Worm (Caenorhabditis elegans) whole organism, young adult: ENCODE results near the gene srab-6.

Source experiments
- C06A6.2 ChIP-seq: fragments of 200-800 bp; sonication (Bioruptor generic); conservative IDR thresholded peaks from 2 replicates; pipeline ENCODE4 v1.3.6; 2022; ENCODE audit warnings: missing genetic modification characterization, missing compliant biosample characterization
- F23B12.7 ChIP-seq: sonication (generic microtip); optimal IDR thresholded peaks from 2 replicates; lab custom pipeline; 2017; ENCODE audit warnings: missing genetic modification characterization, mild to moderate bottlenecking, missing compliant biosample characterization, antibody characterized with exemption, moderate library complexity; ENCODE audit not compliant: insufficient read depth
- F49E8.2 ChIP-seq: sonication (generic microtip); optimal IDR thresholded peaks from 3 replicates; lab custom pipeline; 2017; ENCODE audit warnings: missing genetic modification characterization, mild to moderate bottlenecking, missing compliant biosample characterization, antibody characterized with exemption, moderate library complexity; ENCODE audit not compliant: insufficient read depth
- F57C9.4 ChIP-seq: sonication (generic microtip); optimal IDR thresholded peaks from 2 replicates; lab custom pipeline; 2017; ENCODE audit warnings: mild to moderate bottlenecking, missing genetic modification characterization, missing compliant biosample characterization
- K12H6.12 ChIP-seq: fragments of 200-800 bp; sonication (Bioruptor generic); optimal IDR thresholded peaks from 2 replicates; lab custom pipeline; 2018; ENCODE audit warnings: mild to moderate bottlenecking, missing genetic modification characterization, missing compliant biosample characterization
- Y67H2A.10 ChIP-seq: fragments of 200-800 bp; sonication (Bioruptor generic); conservative IDR thresholded peaks from 2 replicates; pipeline ENCODE4 v1.3.6; 2022; ENCODE audit warnings: missing genetic modification reagents, missing genetic modification characterization, missing compliant biosample characterization
- Y79H2A.3 ChIP-seq: fragments of 200-800 bp; sonication (Bioruptor generic); conservative IDR thresholded peaks from 2 replicates; pipeline ENCODE4 v1.3.6; 2022; ENCODE audit warnings: missing genetic modification reagents, missing genetic modification characterization, missing compliant biosample characterization
- Y95B8A.8 ChIP-seq: fragments of 200-800 bp; sonication (Bioruptor generic); IDR thresholded peaks from 2 replicates; pipeline ENCODE4 v1.3.6; 2022; ENCODE audit warnings: missing genetic modification reagents, missing genetic modification characterization, missing compliant biosample characterization
- attf-6 ChIP-seq: fragments of 200-800 bp; sonication (Bioruptor generic); IDR thresholded peaks from 2 replicates; pipeline ENCODE4 v1.3.6; 2022; ENCODE audit warnings: missing genetic modification reagents, missing genetic modification characterization, missing compliant biosample characterization
- bed-1 ChIP-seq: fragments of 200-800 bp; sonication (Bioruptor generic); IDR thresholded peaks from 2 replicates; pipeline ENCODE4 v1.3.6; 2022; ENCODE audit warnings: missing genetic modification reagents, missing genetic modification characterization, missing compliant biosample characterization
- cebp-1 ChIP-seq, 2 experiments: fragments of 200-800 bp in 1 of 2; sonication (Bioruptor generic) in 1 of 2; sonication (generic microtip) in 1 of 2; IDR thresholded peaks in 1 of 2; optimal IDR thresholded peaks in 1 of 2; 2 replicates each; pipeline versions ENCODE4 v1.3.6 to Lab custom; 2017 to 2022; ENCODE audit warnings: missing compliant biosample characterization in 2 of 2, missing genetic modification characterization in 2 of 2, mild to moderate bottlenecking in 1 of 2, missing genetic modification reagents in 1 of 2, moderate library complexity in 1 of 2
- ceh-58 ChIP-seq: fragments of 200-800 bp; sonication (Bioruptor generic); IDR thresholded peaks from 2 replicates; pipeline ENCODE4 v1.3.6; 2022; ENCODE audit warnings: missing genetic modification characterization, missing compliant biosample characterization
- ceh-79 ChIP-seq: sonication (generic microtip); optimal IDR thresholded peaks from 2 replicates; lab custom pipeline; 2017; ENCODE audit warnings: mild to moderate bottlenecking, missing genetic modification characterization, missing compliant biosample characterization
- chd-7 ChIP-seq: sonication (generic microtip); optimal IDR thresholded peaks from 2 replicates; lab custom pipeline; 2016; ENCODE audit warnings: mild to moderate bottlenecking, missing genetic modification characterization, moderate library complexity, missing compliant biosample characterization
- efl-1 ChIP-seq: fragments of 150-350 bp; optimal IDR thresholded peaks from 2 replicates; lab custom pipeline; 2014; ENCODE audit warnings: missing biosample characterization, missing genetic modification reagents, missing genetic modification characterization
- egrh-3 ChIP-seq: fragments of 200-800 bp; sonication (Bioruptor generic); IDR thresholded peaks from 2 replicates; pipeline ENCODE4 v1.3.6; 2022; ENCODE audit warnings: missing genetic modification reagents, missing genetic modification characterization, missing compliant biosample characterization
- ekl-4 ChIP-seq: fragments of 200-800 bp; sonication (Bioruptor generic); IDR thresholded peaks from 2 replicates; pipeline ENCODE4 v1.3.6; 2022; ENCODE audit warnings: missing genetic modification reagents, missing genetic modification characterization, missing compliant biosample characterization
- ets-4 ChIP-seq: fragments of 200-800 bp; sonication (Bioruptor generic); optimal IDR thresholded peaks from 2 replicates; lab custom pipeline; 2018; ENCODE audit warnings: mild to moderate bottlenecking, missing genetic modification characterization, missing compliant biosample characterization
- him-1 ChIP-seq: sonication (generic microtip); optimal IDR thresholded peaks from 2 replicates; lab custom pipeline; 2016; ENCODE audit warnings: missing genotype, missing genetic modification reagents, missing genetic modification characterization, missing compliant biosample characterization
- hmg-1.2 ChIP-seq: fragments of 200-800 bp; sonication (Bioruptor generic); IDR thresholded peaks from 2 replicates; pipeline ENCODE4 v1.3.6; 2022; ENCODE audit warnings: missing genetic modification reagents, missing genetic modification characterization, missing compliant biosample characterization
- lag-1 ChIP-seq: fragments of 200-800 bp; sonication (Bioruptor generic); IDR thresholded peaks from 2 replicates; pipeline ENCODE4 v1.3.6; 2022; ENCODE audit warnings: missing genetic modification reagents, missing genetic modification characterization, missing compliant biosample characterization
- let-526 ChIP-seq: fragments of 200-800 bp; sonication (Bioruptor generic); IDR thresholded peaks from 2 replicates; pipeline ENCODE4 v1.3.6; 2022; ENCODE audit warnings: missing genetic modification reagents, missing genetic modification characterization, missing compliant biosample characterization
- madf-10 ChIP-seq: sonication (generic microtip); optimal IDR thresholded peaks from 2 replicates; lab custom pipeline; 2016; ENCODE audit warnings: mild to moderate bottlenecking, missing genetic modification characterization, missing compliant biosample characterization
- mes-4 ChIP-seq: sonication (generic microtip); optimal IDR thresholded peaks from 2 replicates; lab custom pipeline; 2016; ENCODE audit warnings: missing genotype, missing genetic modification characterization, missing compliant biosample characterization
- sdz-38 ChIP-seq: sonication (generic microtip); optimal IDR thresholded peaks from 2 replicates; lab custom pipeline; 2016; ENCODE audit warnings: missing genotype, missing genetic modification characterization, missing compliant biosample characterization
- snpc-4 ChIP-seq, 5 experiments: fragments of 150-350 bp in 1 of 5; sonication (generic microtip) in 4 of 5; optimal IDR thresholded peaks; 2 replicates each; lab custom pipeline; 2014 to 2018; ENCODE audit warnings: missing genetic modification characterization in 5 of 5, missing biosample characterization in 3 of 5, antibody characterized with exemption in 2 of 5, mild to moderate bottlenecking in 2 of 5, missing compliant biosample characterization in 2 of 5, missing genotype in 2 of 5, moderate library complexity in 2 of 5, missing genetic modification reagents in 1 of 5
- somi-1 ChIP-seq: fragments of 200-800 bp; sonication (Bioruptor generic); optimal IDR thresholded peaks from 2 replicates; lab custom pipeline; 2018; ENCODE audit warnings: mild to moderate bottlenecking, missing genetic modification characterization, missing compliant biosample characterization
- unc-130 ChIP-seq: sonication (generic microtip); optimal IDR thresholded peaks from 2 replicates; lab custom pipeline; 2016; ENCODE audit warnings: missing genetic modification reagents, missing genetic modification characterization, missing compliant biosample characterization
- xnd-1 ChIP-seq: sonication (generic microtip); optimal IDR thresholded peaks from 2 replicates; lab custom pipeline; 2016; ENCODE audit warnings: missing genotype, missing genetic modification reagents, missing genetic modification characterization, missing compliant biosample characterization
- zfh-2 ChIP-seq: fragments of 200-800 bp; sonication (Bioruptor generic); conservative IDR thresholded peaks from 2 replicates; pipeline ENCODE4 v1.3.6; 2022; ENCODE audit warnings: missing genetic modification reagents, missing genetic modification characterization, missing compliant biosample characterization
- zim-3 ChIP-seq: sonication (generic microtip); optimal IDR thresholded peaks from 2 replicates; lab custom pipeline; 2017; ENCODE audit warnings: mild to moderate bottlenecking, missing genetic modification characterization, moderate library complexity, missing compliant biosample characterization
- ztf-28 ChIP-seq: fragments of 200-800 bp; sonication (Bioruptor generic); IDR thresholded peaks from 2 replicates; pipeline ENCODE4 v1.3.6; 2022; ENCODE audit warnings: missing genetic modification reagents, missing genetic modification characterization, missing compliant biosample characterization
- ztf-3 ChIP-seq: fragments of 200-800 bp; sonication (Bioruptor generic); optimal IDR thresholded peaks from 2 replicates; lab custom pipeline; 2018; ENCODE audit warnings: mild to moderate bottlenecking, missing genetic modification characterization, missing compliant biosample characterization

The srab-6 gene

ce11 chrV:3149910-3150428, 1.8 kb downstream of the srab-6 start:
- TF ChIP-seq snpc-4 (GFP tag; optimal IDR thresholded peaks at IDR 0.05; lab: Kevin White, UChicago) = no peak
- TF ChIP-seq snpc-4 (tag; optimal IDR thresholded peaks at IDR 0.05; lab: Kevin White, UChicago) = peak in 2 of 4 experiments; percentile 58 to 86
- no peak for TF ChIP-seq him-1 (tag; lab: Kevin White, UChicago)
- TF ChIP-seq egrh-3 (GFP tag; lab: Robert Waterston, UW) = peak; percentile 39; the same call in 1 of the 2 replicates
- peak; percentile 40; the same call in 1 of the 2 replicates for TF ChIP-seq ztf-28 (GFP tag; lab: Robert Waterston, UW)
- peak; percentile 89 for TF ChIP-seq zfh-2
- no peak for TF ChIP-seq Y79H2A.3 (GFP tag; lab: Robert Waterston, UW)

- TF ChIP-seq cebp-1 (GFP tag; IDR thresholded peaks at IDR 0.05; lab: Robert Waterston, UW) (no peak), cebp-1 (tag; optimal IDR thresholded peaks at IDR 0.05; lab: Kevin White, UChicago) (no peak), Y67H2A.10 (GFP tag; lab: Robert Waterston, UW) (no peak), hmg-1.2 (GFP tag; lab: Robert Waterston, UW) (no peak), efl-1 (no peak), ztf-3 (GFP tag; lab: Kevin White, UChicago) (no peak), ets-4 (no peak), him-1 (tag; lab: Kevin White, UChicago) (no peak), chd-7 (tag; lab: Kevin White, UChicago) (no peak)
These were observed 4.8 kb downstream of the srab-6 start, which contains the start of gene srab-11 for ce11 chrV:3146932-3147331. TSS of gene srab-11 (minus strand) at chrV:3147032.

ce11 chrV:3145241-3145640, 6.5 kb downstream of the srab-6 start:
- peak; percentile 87 for TF ChIP-seq zfh-2
- TF ChIP-seq egrh-3 (GFP tag; lab: Robert Waterston, UW) = peak; percentile 81; the same call in 1 of the 2 replicates
- TF ChIP-seq zim-3 (tag; lab: Kevin White, UChicago) = no peak

- no peak for TF ChIP-seq hmg-1.2 (GFP tag; lab: Robert Waterston, UW)
- TF ChIP-seq mes-4 (tag; lab: Kevin White, UChicago) = no peak
- TF ChIP-seq F49E8.2 = no peak
- no peak for TF ChIP-seq let-526
- no peak for TF ChIP-seq attf-6 (GFP tag; lab: Robert Waterston, UW)
- TF ChIP-seq K12H6.12 = no peak
- no peak for TF ChIP-seq Y95B8A.8 (GFP tag; lab: Robert Waterston, UW)
- TF ChIP-seq F57C9.4 = no peak
- TF ChIP-seq madf-10 (tag; lab: Kevin White, UChicago) = no peak
- no peak for TF ChIP-seq somi-1
- no peak for TF ChIP-seq unc-130
- no peak for TF ChIP-seq xnd-1
- no peak for TF ChIP-seq snpc-4 (GFP tag; optimal IDR thresholded peaks at IDR 0.05; lab: Kevin White, UChicago)
- no peak for TF ChIP-seq snpc-4 (tag; optimal IDR thresholded peaks at IDR 0.05; lab: Kevin White, UChicago)
- no peak for TF ChIP-seq ceh-79 (tag; lab: Kevin White, UChicago)
- no peak for TF ChIP-seq lag-1 (GFP tag; lab: Robert Waterston, UW)
- no peak for TF ChIP-seq bed-1 (GFP tag; lab: Robert Waterston, UW)
- no peak for TF ChIP-seq C06A6.2 (GFP tag; lab: Robert Waterston, UW)
These were observed 7.3 kb downstream of the srab-6 start, which contains the start of gene srab-10 for ce11 chrV:3144494-3144893. TSS of gene srab-10 (minus strand) at chrV:3144594.

- TF ChIP-seq ekl-4 (GFP tag; lab: Robert Waterston, UW) (no peak), sdz-38 (tag; lab: Kevin White, UChicago) (no peak), F23B12.7 (tag; lab: Kevin White, UChicago) (no peak), ztf-28 (GFP tag; lab: Robert Waterston, UW) (no peak), ceh-58 (GFP tag; lab: Robert Waterston, UW) (no peak)
These were observed 10.6 kb downstream of the srab-6 start, which contains the start of gene srab-9 for ce11 chrV:3141190-3141589. TSS of gene srab-9 (minus strand) at chrV:3141290.
